Worm (Caenorhabditis elegans) whole organism, L1 larva: ENCODE measurements around the gene qdpr-1.
A peak's percentile ranks its signal among the peaks of the same experiment; 100 is the strongest.

ENCODE experiments used
- F16B12.6 ChIP-seq: fragments of 150-350 bp; optimal IDR thresholded peaks from 2 replicates; lab custom pipeline; 2014; ENCODE audit warnings: missing biosample characterization, missing genetic modification characterization
- Y116A8C.19 ChIP-seq: sonication (generic microtip); optimal IDR thresholded peaks from 2 replicates; lab custom pipeline; 2016; ENCODE audit warnings: missing compliant biosample characterization, missing genetic modification characterization, borderline replicate concordance
- ceh-63 ChIP-seq: fragments of 200-800 bp; sonication (Bioruptor generic); optimal IDR thresholded peaks from 2 replicates; lab custom pipeline; 2018; ENCODE audit warnings: mild to moderate bottlenecking, missing genetic modification characterization, missing compliant biosample characterization
- ceh-8 ChIP-seq: fragments of 200-800 bp; sonication (Bioruptor generic); optimal IDR thresholded peaks from 2 replicates; lab custom pipeline; 2018; ENCODE audit warnings: mild to moderate bottlenecking, missing genetic modification characterization, moderate library complexity, missing compliant biosample characterization
- ceh-82 ChIP-seq, 3 experiments: fragments of 150-350 bp in 1 of 3; sonication (generic microtip) in 2 of 3; optimal IDR thresholded peaks; 2 replicates each; lab custom pipeline; 2014 to 2017; ENCODE audit warnings: missing biosample characterization in 3 of 3, missing genetic modification characterization in 3 of 3
- ceh-90 ChIP-seq: sonication (generic microtip); optimal IDR thresholded peaks from 2 replicates; lab custom pipeline; 2016; ENCODE audit warnings: missing genetic modification characterization, missing compliant biosample characterization
- ces-1 ChIP-seq: fragments of 150-350 bp; optimal IDR thresholded peaks from 2 replicates; lab custom pipeline; 2014; ENCODE audit warnings: missing biosample characterization, missing genetic modification reagents, missing genetic modification characterization
- dpl-1 ChIP-seq, 3 experiments: fragments of 150-350 bp in 2 of 3; sonication (generic microtip) in 1 of 3; optimal IDR thresholded peaks; 2 replicates each; lab custom pipeline; 2014 to 2017; ENCODE audit warnings: missing biosample characterization in 3 of 3, missing genetic modification characterization in 3 of 3, missing genetic modification reagents in 3 of 3
- dsc-1 ChIP-seq: sonication (generic microtip); optimal IDR thresholded peaks from 2 replicates; lab custom pipeline; 2016; ENCODE audit warnings: mild to moderate bottlenecking, missing genetic modification characterization, missing compliant biosample characterization
- efl-1 ChIP-seq, 4 experiments: fragments of 150-350 bp; optimal IDR thresholded peaks in 3 of 4; peaks in 1 of 4; 1 replicate in 1 of 4; 2 replicates in 3 of 4; lab custom pipeline; 2014; ENCODE audit warnings: missing biosample characterization in 2 of 4, missing genetic modification characterization in 2 of 4, missing genetic modification reagents in 2 of 4
- egl-13 ChIP-seq: sonication (generic microtip); optimal IDR thresholded peaks from 2 replicates; lab custom pipeline; 2016; ENCODE audit warnings: missing genotype, missing genetic modification reagents, missing genetic modification characterization, missing compliant biosample characterization
- fkh-4 ChIP-seq: sonication (generic microtip); optimal IDR thresholded peaks from 2 replicates; lab custom pipeline; 2016; ENCODE audit warnings: missing compliant biosample characterization, missing genetic modification characterization, borderline replicate concordance
- fos-1 ChIP-seq: fragments of 150-350 bp; optimal IDR thresholded peaks from 2 replicates; lab custom pipeline; 2014; ENCODE audit warnings: missing biosample characterization, missing genetic modification characterization
- grh-1 ChIP-seq: fragments of 200-800 bp; sonication (Bioruptor generic); IDR thresholded peaks from 2 replicates; pipeline ENCODE4 v1.3.6; 2022; ENCODE audit warnings: missing genetic modification reagents, missing genetic modification characterization, missing compliant biosample characterization
- hlh-17 ChIP-seq: fragments of 200-800 bp; sonication (Bioruptor generic); optimal IDR thresholded peaks from 2 replicates; lab custom pipeline; 2018; ENCODE audit warnings: missing genetic modification characterization, mild to moderate bottlenecking, missing compliant biosample characterization, moderate library complexity, borderline replicate concordance
- hpl-2 ChIP-seq: fragments of 150-350 bp; optimal IDR thresholded peaks from 2 replicates; lab custom pipeline; 2014; ENCODE audit warnings: missing biosample characterization, missing genetic modification reagents, missing genetic modification characterization
- irx-1 ChIP-seq: sonication (generic microtip); optimal IDR thresholded peaks from 2 replicates; lab custom pipeline; 2016; ENCODE audit warnings: missing genetic modification characterization, missing compliant biosample characterization
- isw-1 ChIP-seq: fragments of 200-800 bp; sonication (Bioruptor generic); IDR thresholded peaks from 2 replicates; pipeline ENCODE4 v1.3.6; 2022; ENCODE audit warnings: missing genetic modification characterization, missing compliant biosample characterization
- jun-1 ChIP-seq: fragments of 150-350 bp; optimal IDR thresholded peaks from 2 replicates; lab custom pipeline; 2014; ENCODE audit warnings: missing biosample characterization, missing genetic modification reagents, missing genetic modification characterization
- lin-14 ChIP-seq: fragments of 200-800 bp; sonication (Bioruptor generic); optimal IDR thresholded peaks from 2 replicates; lab custom pipeline; 2018; ENCODE audit warnings: mild to moderate bottlenecking, missing genetic modification characterization, moderate library complexity, missing compliant biosample characterization
- lin-35 ChIP-seq, 2 experiments: fragments of 150-350 bp; optimal IDR thresholded peaks; 2 replicates each; lab custom pipeline; 2014; ENCODE audit warnings: missing biosample characterization in 2 of 2, missing genetic modification characterization in 2 of 2, missing genetic modification reagents in 2 of 2
- lin-39 ChIP-seq: fragments of 150-350 bp; optimal IDR thresholded peaks from 2 replicates; lab custom pipeline; 2014; ENCODE audit warnings: missing biosample characterization, missing genetic modification reagents, missing genetic modification characterization
- lir-3 ChIP-seq: sonication (generic microtip); optimal IDR thresholded peaks from 2 replicates; lab custom pipeline; 2016; ENCODE audit warnings: mild to moderate bottlenecking, missing genetic modification characterization, moderate library complexity, missing compliant biosample characterization; ENCODE audit not compliant: poor library complexity
- lsy-2 ChIP-seq, 2 experiments: fragments of 150-350 bp; optimal IDR thresholded peaks; 2 replicates each; lab custom pipeline; 2014; ENCODE audit warnings: missing biosample characterization in 2 of 2, missing genetic modification characterization in 2 of 2
- mab-9 ChIP-seq: fragments of 200-800 bp; sonication (Bioruptor generic); IDR thresholded peaks from 2 replicates; pipeline ENCODE4 v1.3.6; 2022; ENCODE audit warnings: missing genetic modification reagents, missing genetic modification characterization, missing compliant biosample characterization
- mep-1 ChIP-seq: fragments of 150-350 bp; optimal IDR thresholded peaks from 2 replicates; lab custom pipeline; 2014; ENCODE audit warnings: missing biosample characterization, missing genetic modification characterization
- nhr-11 ChIP-seq: fragments of 150-350 bp; optimal IDR thresholded peaks from 2 replicates; lab custom pipeline; 2014; ENCODE audit warnings: missing biosample characterization, missing genetic modification characterization
- nhr-28 ChIP-seq: fragments of 150-350 bp; optimal IDR thresholded peaks from 2 replicates; lab custom pipeline; 2014; ENCODE audit warnings: missing biosample characterization, missing genetic modification characterization
- nhr-47 ChIP-seq: sonication (generic microtip); optimal IDR thresholded peaks from 2 replicates; lab custom pipeline; 2016; ENCODE audit warnings: mild to moderate bottlenecking, missing genetic modification characterization, moderate library complexity, missing compliant biosample characterization
- nhr-71 ChIP-seq: sonication (generic microtip); optimal IDR thresholded peaks from 2 replicates; lab custom pipeline; 2016; ENCODE audit warnings: mild to moderate bottlenecking, missing genetic modification characterization, moderate library complexity, missing compliant biosample characterization
- nhr-77 ChIP-seq: fragments of 150-350 bp; optimal IDR thresholded peaks from 2 replicates; lab custom pipeline; 2014; ENCODE audit warnings: missing biosample characterization, missing genetic modification characterization
- nhr-84 ChIP-seq: sonication (generic microtip); optimal IDR thresholded peaks from 2 replicates; lab custom pipeline; 2017; ENCODE audit warnings: missing biosample characterization, missing genetic modification characterization
- nhr-85 ChIP-seq: sonication (generic microtip); peaks from one replicate; lab custom pipeline; 2016; ENCODE audit warnings: missing genetic modification characterization, inconsistent platforms, missing compliant biosample characterization
- nhr-90 ChIP-seq: sonication (generic microtip); optimal IDR thresholded peaks from 2 replicates; lab custom pipeline; 2016; ENCODE audit warnings: mild to moderate bottlenecking, missing genetic modification characterization, missing compliant biosample characterization; ENCODE audit not compliant: poor library complexity
- pax-3 ChIP-seq: fragments of 200-800 bp; sonication (Bioruptor generic); optimal IDR thresholded peaks from 2 replicates; lab custom pipeline; 2018; ENCODE audit warnings: mild to moderate bottlenecking, missing genetic modification characterization, moderate library complexity, missing compliant biosample characterization
- pqm-1 ChIP-seq: sonication (generic microtip); optimal IDR thresholded peaks from 3 replicates; lab custom pipeline; 2017; ENCODE audit warnings: missing biosample characterization, missing genetic modification characterization
- rnt-1 ChIP-seq: sonication (generic microtip); optimal IDR thresholded peaks from 2 replicates; lab custom pipeline; 2016; ENCODE audit warnings: mild to moderate bottlenecking, missing genetic modification characterization, moderate library complexity, missing compliant biosample characterization
- skn-1 ChIP-seq: fragments of 150-350 bp; optimal IDR thresholded peaks from 2 replicates; lab custom pipeline; 2014; ENCODE audit warnings: missing biosample characterization, missing genetic modification characterization
- snu-23 ChIP-seq: sonication (generic microtip); optimal IDR thresholded peaks from 2 replicates; lab custom pipeline; 2016; ENCODE audit warnings: missing genetic modification characterization, missing compliant biosample characterization
- sox-4 ChIP-seq: sonication (generic microtip); optimal IDR thresholded peaks from 2 replicates; lab custom pipeline; 2016; ENCODE audit warnings: missing genetic modification characterization, missing compliant biosample characterization
- sptf-1 ChIP-seq: fragments of 150-350 bp; optimal IDR thresholded peaks from 2 replicates; lab custom pipeline; 2014; ENCODE audit warnings: missing biosample characterization, missing genetic modification characterization
- tbx-2 ChIP-seq: sonication (generic microtip); optimal IDR thresholded peaks from 2 replicates; lab custom pipeline; 2016; ENCODE audit warnings: missing genetic modification characterization, missing compliant biosample characterization
- unc-30 ChIP-seq: sonication (generic microtip); optimal IDR thresholded peaks from 2 replicates; lab custom pipeline; 2017; ENCODE audit warnings: missing biosample characterization, missing genetic modification characterization
- unc-98 ChIP-seq: fragments of 200-800 bp; sonication (Bioruptor generic); IDR thresholded peaks from 2 replicates; pipeline ENCODE4 v1.3.6; 2022; ENCODE audit warnings: missing genetic modification characterization, missing compliant biosample characterization
- vab-15 ChIP-seq: sonication (generic microtip); optimal IDR thresholded peaks from 2 replicates; lab custom pipeline; 2017; ENCODE audit warnings: missing genotype, mild to moderate bottlenecking, missing genetic modification characterization, missing compliant biosample characterization
- xbp-1 ChIP-seq: sonication (generic microtip); optimal IDR thresholded peaks from 2 replicates; lab custom pipeline; 2016; ENCODE audit warnings: missing genetic modification characterization, missing compliant biosample characterization
- ztf-11 ChIP-seq, 2 experiments: sonication (generic microtip); optimal IDR thresholded peaks; 2 replicates each; lab custom pipeline; 2016 to 2017; ENCODE audit warnings: missing genetic modification characterization in 2 of 2, missing biosample characterization in 1 of 2, missing compliant biosample characterization in 1 of 2

The qdpr-1 gene

ce11 chrIII:13435570-13435969, 41.9 kb downstream of the qdpr-1 start, which contains the start of gene F45G2.8:
Gene F45G2.8 (minus strand): TSS chrIII:13435670.
- TF ChIP-seq ceh-8 (GFP tag; lab: Kevin White, UChicago), result no peak
- TF ChIP-seq unc-30 (tag; lab: Kevin White, UChicago), result no peak
- no peak for TF ChIP-seq dpl-1 (GFP tag; optimal IDR thresholded peaks at IDR 0.05; lab: Kevin White, UChicago)
- TF ChIP-seq mab-9 (GFP tag; lab: Robert Waterston, UW), result no peak
- no peak for TF ChIP-seq nhr-84 (tag; lab: Kevin White, UChicago)
- no peak for TF ChIP-seq egl-13 (tag; lab: Kevin White, UChicago)
- TF ChIP-seq nhr-47 (tag; lab: Kevin White, UChicago), result no peak
- no peak for TF ChIP-seq hpl-2 (GFP tag; lab: Kevin White, UChicago)
- no peak for TF ChIP-seq sptf-1
- TF ChIP-seq vab-15 (tag; lab: Kevin White, UChicago), result no peak
- TF ChIP-seq lin-35 (GFP tag; optimal IDR thresholded peaks at IDR 0.05; lab: Kevin White, UChicago), result no peak
- no peak for TF ChIP-seq ztf-11 (tag; optimal IDR thresholded peaks at IDR 0.05; lab: Kevin White, UChicago)
- no peak for TF ChIP-seq F16B12.6 (tag; lab: Kevin White, UChicago)
- no peak for TF ChIP-seq grh-1 (GFP tag; lab: Robert Waterston, UW)
- TF ChIP-seq fos-1 (tag; lab: Kevin White, UChicago), result no peak
- no peak for TF ChIP-seq dsc-1

DNA sequence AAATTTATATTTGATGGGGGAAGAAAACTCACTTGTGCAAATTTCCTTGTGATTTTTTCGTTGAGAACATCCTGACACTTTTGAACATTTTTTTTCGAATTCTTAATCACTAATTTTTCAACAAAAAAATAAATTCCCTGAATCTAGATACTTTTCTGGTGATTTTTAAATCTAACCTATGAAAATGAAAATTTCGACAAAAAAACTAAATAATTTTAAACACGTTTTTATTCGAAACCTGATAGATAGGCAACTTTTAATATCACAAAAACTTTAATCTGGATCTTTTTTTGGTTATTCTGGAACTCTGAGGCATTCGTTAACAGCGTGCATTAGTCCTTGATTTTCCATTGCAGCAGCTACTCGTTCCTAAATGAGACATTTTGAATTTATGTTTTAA, 43.1 kb downstream of the qdpr-1 start, which contains the start of gene F45G2.9:
TSS of gene F45G2.9 (minus strand) at position 101 of the 400 bp plus-strand sequence.
- TF ChIP-seq nhr-77 (no peak), mep-1 (no peak), hlh-17 (no peak), sox-4 (tag; lab: Kevin White, UChicago) (no peak), rnt-1 (no peak), ceh-63 (no peak), pqm-1 (tag; lab: Kevin White, UChicago) (no peak), ces-1 (GFP tag; lab: Kevin White, UChicago) (no peak), efl-1 (optimal IDR thresholded peaks at IDR 0.05; lab: Kevin White, UChicago) (no peak), efl-1 (GFP tag; optimal IDR thresholded peaks at IDR 0.05 in 1 of 2; lab: Kevin White, UChicago) (no peak)
- TF ChIP-seq, all 84 proteins: peak for 0

ce11 chrIII:13439415-13439814, 45.7 kb downstream of the qdpr-1 start, which contains the start of gene ciao-2B:
Gene ciao-2B (minus strand): TSS chrIII:13439544.
- peak; percentile 15 for TF ChIP-seq egl-13 (tag; lab: Kevin White, UChicago)
- TF ChIP-seq skn-1 (tag; lab: Kevin White, UChicago), result peak; percentile 19
- TF ChIP-seq isw-1 (GFP tag; lab: Robert Waterston, UW), result 0 out of 2 replicates have a peak, but pooled peaks have one; percentile 22
- peak; percentile 52 for TF ChIP-seq dsc-1
- TF ChIP-seq nhr-90, result peak; percentile 62
- no peak for TF ChIP-seq nhr-84 (tag; lab: Kevin White, UChicago)
- peak in 1 of 2 experiments; percentile 47 for TF ChIP-seq ztf-11 (tag; optimal IDR thresholded peaks at IDR 0.05; lab: Kevin White, UChicago)
- TF ChIP-seq lin-39, result peak; percentile 20
- TF ChIP-seq fkh-4 (tag; lab: Kevin White, UChicago), result peak; percentile 5
- TF ChIP-seq lsy-2 (tag; optimal IDR thresholded peaks at IDR 0.05; lab: Kevin White, UChicago), result peak; percentile 38 to 71
- TF ChIP-seq irx-1 (tag; lab: Kevin White, UChicago), result peak; percentile 55
- peak; percentile 29 for TF ChIP-seq snu-23 (GFP tag; lab: Kevin White, UChicago)
- TF ChIP-seq nhr-28 (tag; lab: Kevin White, UChicago), result no peak
- TF ChIP-seq lir-3 (tag; lab: Kevin White, UChicago), result peak; percentile 76
- TF ChIP-seq lin-14, result no peak
- peak; percentile 59 for TF ChIP-seq tbx-2 (tag; lab: Kevin White, UChicago)
- TF ChIP-seq mep-1, result peak; percentile 0
- TF ChIP-seq jun-1 (tag; lab: Kevin White, UChicago), result no peak
- TF ChIP-seq nhr-85, result peak; percentile 66
- TF ChIP-seq dpl-1 (GFP tag; optimal IDR thresholded peaks at IDR 0.05; lab: Kevin White, UChicago), result peak; percentile 79 to 89 (median 87)
- TF ChIP-seq Y116A8C.19, result no peak
- peak; percentile 83 for TF ChIP-seq ceh-90 (tag; lab: Kevin White, UChicago)
- peak; percentile 58 for TF ChIP-seq nhr-71
- TF ChIP-seq pax-3 (tag; lab: Kevin White, UChicago), result no peak
- peak; percentile 19 for TF ChIP-seq xbp-1 (tag; lab: Kevin White, UChicago)
- peak; percentile 87 to 93 for TF ChIP-seq lin-35 (GFP tag; optimal IDR thresholded peaks at IDR 0.05; lab: Kevin White, UChicago)
- TF ChIP-seq unc-98 (GFP tag; lab: Robert Waterston, UW), result peak; percentile 9; the same call in 1 of the 2 replicates
- no peak for TF ChIP-seq nhr-11 (tag; lab: Kevin White, UChicago)
- peak; percentile 6 for TF ChIP-seq sox-4 (tag; lab: Kevin White, UChicago)
- peak; percentile 25 to 88 for TF ChIP-seq efl-1 (optimal IDR thresholded peaks at IDR 0.05; lab: Kevin White, UChicago)
- peak; percentile 91 to 99 for TF ChIP-seq efl-1 (GFP tag; optimal IDR thresholded peaks at IDR 0.05 in 1 of 2; lab: Kevin White, UChicago)
- peak; percentile 70 for TF ChIP-seq nhr-47 (tag; lab: Kevin White, UChicago)
- TF ChIP-seq ceh-82 (tag; optimal IDR thresholded peaks at IDR 0.05; lab: Kevin White, UChicago), result peak in 1 of 3 experiments; percentile 35
